Fruit fly (Drosophila melanogaster): ENCODE data around the gene slo.

Gene slo

DNA sequence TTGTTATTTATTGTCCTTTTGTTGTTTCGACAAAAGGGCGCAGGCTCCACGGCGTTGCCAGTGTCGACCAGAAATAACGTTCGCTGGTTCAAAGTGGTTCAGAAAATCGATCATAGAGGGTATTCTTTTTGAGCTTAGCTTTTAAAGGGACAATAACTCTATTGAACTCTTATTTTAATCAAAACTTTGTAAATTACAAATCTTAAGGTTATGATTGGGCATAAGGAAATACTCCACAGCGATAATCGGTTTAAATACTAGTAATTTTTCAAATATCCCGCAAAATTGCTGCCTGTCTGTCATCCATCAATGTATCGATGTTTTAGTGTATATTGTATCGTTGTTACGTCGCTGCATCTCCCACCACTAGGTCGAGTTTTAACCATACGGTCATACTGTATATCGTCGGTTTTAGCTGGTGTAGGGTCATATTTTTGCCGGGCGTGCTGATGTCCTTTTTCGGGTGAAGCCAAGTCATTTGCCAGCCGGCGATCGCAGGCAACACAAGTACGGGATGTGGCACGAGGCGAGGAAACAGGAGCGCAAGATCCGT, 7.4 kb upstream of the slo start, which contains the start of the genes CG31125 and CG6695:
TSS of gene CG31125 (minus strand) at position 51 of the 553 bp plus-strand sequence.
TSS of gene CG6695 (plus strand) at position 391 of the 553 bp plus-strand sequence.
- TF ChIP-seq Met (GFP tag; optimal IDR thresholded peaks at IDR 0.05) (no peak), Hr38 (GFP tag; optimal IDR thresholded peaks at IDR 0.05) (no peak), Gug (GFP tag; IDR thresholded peaks at IDR 0.05) (no peak), CG6854 (GFP tag; optimal IDR thresholded peaks at IDR 0.05) (no peak), pdm3 (GFP tag; optimal IDR thresholded peaks at IDR 0.05) (no peak), Ets21C (GFP tag; optimal IDR thresholded peaks at IDR 0.05) (no peak), eg (GFP tag; IDR thresholded peaks at IDR 0.05) (no peak), CG1621 (tag; optimal IDR thresholded peaks at IDR 0.05) (no peak), salr (GFP tag; optimal IDR thresholded peaks at IDR 0.05) (no peak), CG11762 (GFP tag; optimal IDR thresholded peaks at IDR 0.05; ENCODE audit: insufficient read depth) (no peak), dsx (GFP tag; optimal IDR thresholded peaks at IDR 0.05; ENCODE audit: poor library complexity, severe bottlenecking) (no peak), Ets96B (tag; optimal IDR thresholded peaks at IDR 0.05) (no peak), CG15336 (GFP tag; IDR thresholded peaks at IDR 0.05) (no peak), Sox15 (GFP tag; optimal IDR thresholded peaks at IDR 0.05) (peak; percentile 2), Eip93F (GFP tag; optimal IDR thresholded peaks at IDR 0.05) (no peak), CG11902 (GFP tag; optimal IDR thresholded peaks at IDR 0.05) (no peak), CG31627 (GFP tag; optimal IDR thresholded peaks at IDR 0.05) (peak; percentile 61), lz (GFP tag; optimal IDR thresholded peaks at IDR 0.05) (peak; percentile 45), CG6276 (GFP tag; optimal IDR thresholded peaks at IDR 0.05) (no peak), achi (GFP tag; optimal IDR thresholded peaks at IDR 0.05) (peak; percentile 88), svp (GFP tag) (no peak), CG7368 (GFP tag; optimal IDR thresholded peaks at IDR 0.05) (no peak), CG3919 (GFP tag; optimal IDR thresholded peaks at IDR 0.05) (no peak), fkh (GFP tag; optimal IDR thresholded peaks at IDR 0.05) (no peak), CG6163 (GFP tag; IDR thresholded peaks at IDR 0.05) (no peak), topi (GFP tag; optimal IDR thresholded peaks at IDR 0.05) (no peak), cyc (GFP tag; optimal IDR thresholded peaks at IDR 0.05) (peak; percentile 33), Eip75B (GFP tag; optimal IDR thresholded peaks at IDR 0.05) (no peak), CG3032 (tag; optimal IDR thresholded peaks at IDR 0.05) (peak; percentile 38), Smox (GFP tag; optimal IDR thresholded peaks at IDR 0.05) (no peak), esn (GFP tag; optimal IDR thresholded peaks at IDR 0.05) (peak; percentile 56), Lpt (GFP tag; optimal IDR thresholded peaks at IDR 0.05) (no peak), CG32006 (GFP tag; optimal IDR thresholded peaks at IDR 0.05) (no peak), CG4318 (GFP tag; optimal IDR thresholded peaks at IDR 0.05) (no peak), Blimp-1 (GFP tag; optimal IDR thresholded peaks at IDR 0.05) (no peak)

DNA sequence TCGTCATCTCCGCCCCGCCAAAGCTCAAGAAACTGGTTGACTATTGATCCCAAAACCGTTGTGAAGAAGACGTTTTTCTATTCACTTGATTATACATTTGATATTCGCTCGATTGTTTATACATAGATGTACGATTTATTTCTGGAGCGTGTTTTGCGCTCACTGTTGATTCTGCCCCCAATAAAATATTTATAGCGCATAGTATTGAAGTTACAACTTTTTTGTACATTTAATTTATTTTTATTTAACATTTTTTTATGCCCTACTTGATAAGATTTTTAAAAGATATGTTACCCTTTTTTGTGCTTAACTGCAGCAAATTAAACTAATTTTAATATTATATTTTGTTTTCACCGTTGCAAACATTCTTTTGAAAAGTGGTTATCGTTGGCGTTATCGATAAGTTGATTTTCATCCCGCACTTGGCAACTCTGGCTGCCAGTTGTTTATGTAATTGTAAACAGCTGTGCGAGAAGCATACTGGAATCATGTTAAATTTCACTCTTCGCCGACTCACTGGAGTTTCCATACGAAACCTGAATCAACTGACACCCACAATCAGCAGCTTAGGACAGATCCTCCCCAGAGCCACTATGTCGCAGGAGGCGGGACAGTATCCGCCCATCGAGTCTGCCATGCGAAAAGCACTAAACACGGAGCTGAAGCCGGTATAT, 3.0 kb upstream of the slo start, which contains the start of gene CG31126:
TSS of gene CG31126 (plus strand) at position 449 of the 674 bp plus-strand sequence.
- TF ChIP-seq CG8632 (GFP tag; optimal IDR thresholded peaks at IDR 0.05) = no peak
- no peak for TF ChIP-seq CG6792 (GFP tag; optimal IDR thresholded peaks at IDR 0.05)
- TF ChIP-seq CG11762 (GFP tag; optimal IDR thresholded peaks at IDR 0.05; ENCODE audit: insufficient read depth) = no peak
- no peak for TF ChIP-seq CG11902 (GFP tag; optimal IDR thresholded peaks at IDR 0.05)
- no peak for TF ChIP-seq ss (GFP tag; optimal IDR thresholded peaks at IDR 0.05)
- TF ChIP-seq Lpt (GFP tag; optimal IDR thresholded peaks at IDR 0.05) = no peak
- TF ChIP-seq dsx (GFP tag; optimal IDR thresholded peaks at IDR 0.05; ENCODE audit: poor library complexity, severe bottlenecking) = no peak
- no peak for TF ChIP-seq CG10669 (GFP tag; optimal IDR thresholded peaks at IDR 0.05)
- TF ChIP-seq spab (GFP tag; optimal IDR thresholded peaks at IDR 0.05) = no peak
- no peak for TF ChIP-seq salr (GFP tag; optimal IDR thresholded peaks at IDR 0.05)
- TF ChIP-seq OdsH (GFP tag; optimal IDR thresholded peaks at IDR 0.05) = no peak
- no peak for TF ChIP-seq dac (GFP tag; optimal IDR thresholded peaks at IDR 0.05)
- no peak for TF ChIP-seq esn (GFP tag; optimal IDR thresholded peaks at IDR 0.05)
- no peak for TF ChIP-seq CG4318 (GFP tag; optimal IDR thresholded peaks at IDR 0.05)
- no peak for TF ChIP-seq CG31627 (GFP tag; optimal IDR thresholded peaks at IDR 0.05)
- TF ChIP-seq Hr39 (GFP tag; optimal IDR thresholded peaks at IDR 0.05) = no peak
- TF ChIP-seq CG7368 (GFP tag; optimal IDR thresholded peaks at IDR 0.05) = no peak
- no peak for TF ChIP-seq CG11294 (GFP tag; IDR thresholded peaks at IDR 0.05)
